Worm (Caenorhabditis elegans): ENCODE data around the gene R12B2.7.

R12B2.7 gene

DNA sequence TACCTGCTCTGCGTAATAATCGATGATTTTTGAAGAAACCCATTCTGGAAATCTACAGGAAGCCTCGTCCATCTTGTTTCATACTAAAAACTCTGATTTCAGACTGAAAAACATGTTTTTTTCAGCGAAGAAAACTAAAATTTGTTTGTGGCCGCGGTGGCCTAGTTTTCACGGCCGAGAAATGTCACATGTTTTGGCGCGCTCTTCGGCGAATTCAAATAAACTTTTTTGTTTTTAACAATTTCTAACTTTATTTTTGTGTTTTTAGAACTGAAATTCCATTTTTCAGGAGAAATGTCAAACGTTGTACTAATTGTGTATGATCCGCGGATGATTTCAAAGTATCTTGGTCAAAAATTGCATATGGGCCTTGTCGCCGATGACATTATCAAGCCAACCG, 11.9 kb upstream of the R12B2.7 start, which contains the start of the genes polq-1 and him-10:
Gene polq-1, minus strand, starts transcription at position 190 of the 400 bp plus-strand sequence.
Gene him-10, plus strand, starts transcription at position 290 of the 400 bp plus-strand sequence.
- TF ChIP-seq unc-130 (tag; optimal IDR thresholded peaks at IDR 0.05), result no peak
- no peak for TF ChIP-seq mdl-1 (tag; optimal IDR thresholded peaks at IDR 0.05)
- no peak for TF ChIP-seq zip-4 (GFP tag; optimal IDR thresholded peaks at IDR 0.05)
- TF ChIP-seq pqm-1 (tag; optimal IDR thresholded peaks at IDR 0.05), result no peak
- TF ChIP-seq lir-3 (tag; optimal IDR thresholded peaks at IDR 0.05; ENCODE audit: poor library complexity), result peak; percentile 18
- TF ChIP-seq nhr-11 (tag; optimal IDR thresholded peaks at IDR 0.05), result no peak
- TF ChIP-seq jun-1 (tag; optimal IDR thresholded peaks at IDR 0.05), result no peak
- no peak for TF ChIP-seq ceh-88 (GFP tag; IDR thresholded peaks at IDR 0.05)
- TF ChIP-seq unc-86 (tag; optimal IDR thresholded peaks at IDR 0.05), result no peak
- peak; percentile 29 for TF ChIP-seq skn-1 (tag; optimal IDR thresholded peaks at IDR 0.05)
- no peak for TF ChIP-seq swsn-7 (tag; optimal IDR thresholded peaks at IDR 0.05)
- TF ChIP-seq fkh-4 (tag; optimal IDR thresholded peaks at IDR 0.05; ENCODE audit: borderline replicate concordance), result peak; percentile 9
- TF ChIP-seq hpl-2 (GFP tag; optimal IDR thresholded peaks at IDR 0.05), result no peak
- no peak for TF ChIP-seq nhr-28 (tag; optimal IDR thresholded peaks at IDR 0.05)
- TF ChIP-seq pag-3 (tag; optimal IDR thresholded peaks at IDR 0.05; ENCODE audit: borderline replicate concordance, insufficient read depth), result no peak
- no peak for TF ChIP-seq grh-1 (GFP tag; IDR thresholded peaks at IDR 0.05)
- peak; percentile 53 to 79 for TF ChIP-seq efl-1 (optimal IDR thresholded peaks at IDR 0.05)
- peak; percentile 87 to 98 for TF ChIP-seq efl-1 (GFP tag; optimal IDR thresholded peaks at IDR 0.05 in 1 of 2)
- no peak for TF ChIP-seq ztf-4 (tag; optimal IDR thresholded peaks at IDR 0.05)
- no peak for TF ChIP-seq fkh-10 (GFP tag; optimal IDR thresholded peaks at IDR 0.05)
- no peak for TF ChIP-seq sox-4 (tag; optimal IDR thresholded peaks at IDR 0.05)
- TF ChIP-seq fos-1 (tag; optimal IDR thresholded peaks at IDR 0.05), result no peak
- no peak for TF ChIP-seq ceh-63 (GFP tag; optimal IDR thresholded peaks at IDR 0.05)
- TF ChIP-seq mab-9 (GFP tag; IDR thresholded peaks at IDR 0.05), result no peak
- no peak for TF ChIP-seq nhr-19 (GFP tag; conservative IDR thresholded peaks at IDR 0.05)
- peak; percentile 16 for TF ChIP-seq snu-23 (GFP tag; optimal IDR thresholded peaks at IDR 0.05)
- TF ChIP-seq lin-15B (tag; optimal IDR thresholded peaks at IDR 0.05), result no peak
- peak; percentile 16 for TF ChIP-seq blmp-1 (tag; optimal IDR thresholded peaks at IDR 0.05)
- TF ChIP-seq nhr-47 (tag; optimal IDR thresholded peaks at IDR 0.05), result no peak
- no peak for TF ChIP-seq egl-27 (tag; optimal IDR thresholded peaks at IDR 0.05)
- no peak for TF ChIP-seq unc-62 (GFP tag; optimal IDR thresholded peaks at IDR 0.05)
- TF ChIP-seq isw-1 (GFP tag; IDR thresholded peaks at IDR 0.05), result no peak
- TF ChIP-seq tlp-1 (tag; optimal IDR thresholded peaks at IDR 0.05), result no peak
- TF ChIP-seq C04F5.9 (tag; optimal IDR thresholded peaks at IDR 0.05), result no peak
- no peak for TF ChIP-seq unc-30 (tag; optimal IDR thresholded peaks at IDR 0.05)
- TF ChIP-seq lin-39 (tag; optimal IDR thresholded peaks at IDR 0.05), result no peak
- peak; percentile 80 for TF ChIP-seq rnt-1 (tag; optimal IDR thresholded peaks at IDR 0.05)
- peak; percentile 35 for TF ChIP-seq lin-14 (GFP tag; optimal IDR thresholded peaks at IDR 0.05)
- TF ChIP-seq alr-1 (tag; optimal IDR thresholded peaks at IDR 0.05; ENCODE audit: borderline replicate concordance), result no peak
- no peak for TF ChIP-seq C34B4.2 (tag; optimal IDR thresholded peaks at IDR 0.05)
- TF ChIP-seq ztf-11 (tag; optimal IDR thresholded peaks at IDR 0.05), result peak in 1 of 2 experiments; percentile 1
- no peak for TF ChIP-seq vab-15 (tag; optimal IDR thresholded peaks at IDR 0.05)
- TF ChIP-seq zag-1 (tag; optimal IDR thresholded peaks at IDR 0.05), result no peak
- TF ChIP-seq Y116A8C.19 (tag; optimal IDR thresholded peaks at IDR 0.05; ENCODE audit: borderline replicate concordance), result no peak
- TF ChIP-seq sptf-1 (tag; optimal IDR thresholded peaks at IDR 0.05), result no peak
- no peak for TF ChIP-seq irx-1 (tag; optimal IDR thresholded peaks at IDR 0.05)
- peak; percentile 40 for TF ChIP-seq nhr-85 (tag)
- no peak for TF ChIP-seq aha-1 (tag; optimal IDR thresholded peaks at IDR 0.05)
- TF ChIP-seq ceh-90 (tag; optimal IDR thresholded peaks at IDR 0.05), result peak; percentile 59
- TF ChIP-seq xbp-1 (tag; optimal IDR thresholded peaks at IDR 0.05), result no peak
- peak; percentile 48 for TF ChIP-seq mep-1 (tag; optimal IDR thresholded peaks at IDR 0.05)
- peak; percentile 6 for TF ChIP-seq snpc-4 (tag; optimal IDR thresholded peaks at IDR 0.05)
- no peak for TF ChIP-seq dsc-1 (tag; optimal IDR thresholded peaks at IDR 0.05)
- no peak for TF ChIP-seq elt-3 (tag; optimal IDR thresholded peaks at IDR 0.05)
- TF ChIP-seq F16B12.6 (tag; optimal IDR thresholded peaks at IDR 0.05), result no peak

All from whole organism, L1 larva.